Worm (Caenorhabditis elegans) whole organism, young adult: ENCODE results near the gene ZK154.1.

ENCODE experiments used
- B0019.2 ChIP-seq: fragments of 200-800 bp; sonication (Bioruptor generic); conservative IDR thresholded peaks from 2 replicates; pipeline ENCODE4 v1.3.6; 2022; ENCODE audit warnings: missing genetic modification reagents, missing genetic modification characterization, missing compliant biosample characterization
- B0035.1 ChIP-seq: sonication (generic microtip); optimal IDR thresholded peaks from 2 replicates; lab custom pipeline; 2016; ENCODE audit warnings: missing genetic modification characterization, mild to moderate bottlenecking, missing compliant biosample characterization, missing genotype, missing genetic modification reagents
- B0261.1 ChIP-seq: sonication (generic microtip); optimal IDR thresholded peaks from 2 replicates; lab custom pipeline; 2016; ENCODE audit warnings: mild to moderate bottlenecking, missing genetic modification characterization, moderate library complexity, missing compliant biosample characterization
- C06A6.2 ChIP-seq: fragments of 200-800 bp; sonication (Bioruptor generic); conservative IDR thresholded peaks from 2 replicates; pipeline ENCODE4 v1.3.6; 2022; ENCODE audit warnings: missing genetic modification characterization, missing compliant biosample characterization
- C17E4.6 ChIP-seq: fragments of 200-800 bp; sonication (Bioruptor generic); IDR thresholded peaks from 2 replicates; pipeline ENCODE4 v1.3.6; 2022; ENCODE audit warnings: missing genetic modification reagents, missing genetic modification characterization, missing compliant biosample characterization
- D2030.7 ChIP-seq: fragments of 200-800 bp; sonication (Bioruptor generic); IDR thresholded peaks from 2 replicates; pipeline ENCODE4 v1.3.6; 2022; ENCODE audit warnings: missing genetic modification reagents, missing genetic modification characterization, missing compliant biosample characterization
- F52B5.7 ChIP-seq: sonication (generic microtip); optimal IDR thresholded peaks from 2 replicates; lab custom pipeline; 2016; ENCODE audit warnings: mild to moderate bottlenecking, missing genetic modification characterization, missing compliant biosample characterization
- F57A8.1 ChIP-seq: fragments of 200-800 bp; sonication (Bioruptor generic); optimal IDR thresholded peaks from 2 replicates; lab custom pipeline; 2018; ENCODE audit warnings: mild to moderate bottlenecking, missing genetic modification characterization, moderate library complexity, missing compliant biosample characterization
- F57C9.4 ChIP-seq: sonication (generic microtip); optimal IDR thresholded peaks from 2 replicates; lab custom pipeline; 2017; ENCODE audit warnings: mild to moderate bottlenecking, missing genetic modification characterization, missing compliant biosample characterization
- K11D2.4 ChIP-seq: fragments of 200-800 bp; sonication (Bioruptor generic); IDR thresholded peaks from 2 replicates; pipeline ENCODE4 v1.3.6; 2022; ENCODE audit warnings: missing genetic modification reagents, missing genetic modification characterization, missing compliant biosample characterization
- K12H6.12 ChIP-seq: fragments of 200-800 bp; sonication (Bioruptor generic); optimal IDR thresholded peaks from 2 replicates; lab custom pipeline; 2018; ENCODE audit warnings: mild to moderate bottlenecking, missing genetic modification characterization, missing compliant biosample characterization
- Y95B8A.8 ChIP-seq: fragments of 200-800 bp; sonication (Bioruptor generic); IDR thresholded peaks from 2 replicates; pipeline ENCODE4 v1.3.6; 2022; ENCODE audit warnings: missing genetic modification reagents, missing genetic modification characterization, missing compliant biosample characterization
- ZK185.1 ChIP-seq: sonication (generic microtip); optimal IDR thresholded peaks from 2 replicates; lab custom pipeline; 2016; ENCODE audit warnings: mild to moderate bottlenecking, missing genetic modification characterization, missing compliant biosample characterization; ENCODE audit not compliant: poor library complexity, severe bottlenecking
- aptf-2 ChIP-seq: fragments of 200-800 bp; sonication (Bioruptor generic); conservative IDR thresholded peaks from 2 replicates; pipeline ENCODE4 v1.3.6; 2022; ENCODE audit warnings: missing genetic modification reagents, missing genetic modification characterization, missing compliant biosample characterization
- attf-5 ChIP-seq: fragments of 200-800 bp; sonication (Bioruptor generic); optimal IDR thresholded peaks from 2 replicates; lab custom pipeline; 2018; ENCODE audit warnings: mild to moderate bottlenecking, missing genetic modification characterization, missing compliant biosample characterization
- bed-1 ChIP-seq: fragments of 200-800 bp; sonication (Bioruptor generic); IDR thresholded peaks from 2 replicates; pipeline ENCODE4 v1.3.6; 2022; ENCODE audit warnings: missing genetic modification reagents, missing genetic modification characterization, missing compliant biosample characterization
- ccch-3 ChIP-seq: fragments of 200-800 bp; sonication (Bioruptor generic); optimal IDR thresholded peaks from 2 replicates; lab custom pipeline; 2018; ENCODE audit warnings: mild to moderate bottlenecking, missing genetic modification characterization, missing compliant biosample characterization
- dox-1 ChIP-seq: fragments of 200-800 bp; sonication (Bioruptor generic); IDR thresholded peaks from 2 replicates; pipeline ENCODE4 v1.3.6; 2022; ENCODE audit warnings: missing genetic modification reagents, missing genetic modification characterization, missing compliant biosample characterization
- ekl-4 ChIP-seq: fragments of 200-800 bp; sonication (Bioruptor generic); IDR thresholded peaks from 2 replicates; pipeline ENCODE4 v1.3.6; 2022; ENCODE audit warnings: missing genetic modification reagents, missing genetic modification characterization, missing compliant biosample characterization
- ets-4 ChIP-seq: fragments of 200-800 bp; sonication (Bioruptor generic); optimal IDR thresholded peaks from 2 replicates; lab custom pipeline; 2018; ENCODE audit warnings: mild to moderate bottlenecking, missing genetic modification characterization, missing compliant biosample characterization
- hmg-1.2 ChIP-seq: fragments of 200-800 bp; sonication (Bioruptor generic); IDR thresholded peaks from 2 replicates; pipeline ENCODE4 v1.3.6; 2022; ENCODE audit warnings: missing genetic modification reagents, missing genetic modification characterization, missing compliant biosample characterization
- lin-26 ChIP-seq: fragments of 200-800 bp; sonication (Bioruptor generic); IDR thresholded peaks from 2 replicates; pipeline ENCODE4 v1.3.6; 2022; ENCODE audit warnings: missing genetic modification reagents, missing genetic modification characterization, missing compliant biosample characterization
- madf-3 ChIP-seq: fragments of 200-800 bp; sonication (Bioruptor generic); IDR thresholded peaks from 2 replicates; pipeline ENCODE4 v1.3.6; 2022; ENCODE audit warnings: missing genetic modification reagents, missing genetic modification characterization, missing compliant biosample characterization
- mes-4 ChIP-seq: sonication (generic microtip); optimal IDR thresholded peaks from 2 replicates; lab custom pipeline; 2016; ENCODE audit warnings: missing genotype, missing genetic modification characterization, missing compliant biosample characterization
- nfya-1 ChIP-seq: sonication (generic microtip); optimal IDR thresholded peaks from 2 replicates; lab custom pipeline; 2017; ENCODE audit warnings: antibody characterized with exemption, missing compliant biosample characterization, missing genetic modification characterization, borderline replicate concordance; ENCODE audit not compliant: insufficient read depth
- nfya-2 ChIP-seq: fragments of 200-800 bp; sonication (Bioruptor generic); IDR thresholded peaks from 2 replicates; pipeline ENCODE4 v1.3.6; 2022; ENCODE audit warnings: missing genetic modification reagents, missing genetic modification characterization, missing compliant biosample characterization
- nhr-120 ChIP-seq: fragments of 200-800 bp; sonication (Bioruptor generic); IDR thresholded peaks from 2 replicates; pipeline ENCODE4 v1.3.6; 2022; ENCODE audit warnings: missing genetic modification characterization, missing compliant biosample characterization
- nhr-27 ChIP-seq: fragments of 200-800 bp; sonication (Bioruptor generic); optimal IDR thresholded peaks from 2 replicates; lab custom pipeline; 2018; ENCODE audit warnings: mild to moderate bottlenecking, missing genetic modification characterization, moderate library complexity, missing compliant biosample characterization
- nhr-80 ChIP-seq: sonication (generic microtip); optimal IDR thresholded peaks from 2 replicates; lab custom pipeline; 2016; ENCODE audit warnings: missing genetic modification characterization, missing compliant biosample characterization
- nhr-90 ChIP-seq: sonication (generic microtip); optimal IDR thresholded peaks from 2 replicates; lab custom pipeline; 2016; ENCODE audit warnings: missing genotype, mild to moderate bottlenecking, missing genetic modification characterization, missing compliant biosample characterization
- pbrm-1 ChIP-seq: fragments of 200-800 bp; sonication (Bioruptor generic); IDR thresholded peaks from 2 replicates; pipeline ENCODE4 v1.3.6; 2022; ENCODE audit warnings: missing genetic modification reagents, missing genetic modification characterization, missing compliant biosample characterization
- repo-1 ChIP-seq: sonication (generic microtip); optimal IDR thresholded peaks from 2 replicates; lab custom pipeline; 2017; ENCODE audit warnings: mild to moderate bottlenecking, missing genetic modification characterization, missing compliant biosample characterization
- rpc-1 ChIP-seq, 2 experiments: fragments of 150-350 bp in 1 of 2; sonication (generic microtip) in 1 of 2; optimal IDR thresholded peaks; 2 replicates each; lab custom pipeline; 2014 to 2018; ENCODE audit warnings: missing biosample characterization in 1 of 2, missing genetic modification characterization in 1 of 2, missing genetic modification reagents in 1 of 2, missing genotype in 1 of 2
- snpc-4 ChIP-seq, 5 experiments: fragments of 150-350 bp in 1 of 5; sonication (generic microtip) in 4 of 5; optimal IDR thresholded peaks; 2 replicates each; lab custom pipeline; 2014 to 2018; ENCODE audit warnings: missing genetic modification characterization in 5 of 5, missing biosample characterization in 3 of 5, antibody characterized with exemption in 2 of 5, mild to moderate bottlenecking in 2 of 5, missing compliant biosample characterization in 2 of 5, missing genotype in 2 of 5, moderate library complexity in 2 of 5, missing genetic modification reagents in 1 of 5
- sptf-2 ChIP-seq: fragments of 200-800 bp; sonication (Bioruptor generic); optimal IDR thresholded peaks from 2 replicates; lab custom pipeline; 2018; ENCODE audit warnings: mild to moderate bottlenecking, missing genetic modification characterization, missing compliant biosample characterization
- tbp1 ChIP-seq: fragments of 200-800 bp; sonication (Bioruptor generic); optimal IDR thresholded peaks from 2 replicates; lab custom pipeline; 2018; ENCODE audit warnings: mild to moderate bottlenecking, missing genetic modification characterization, missing compliant biosample characterization
- unc-130 ChIP-seq: sonication (generic microtip); optimal IDR thresholded peaks from 2 replicates; lab custom pipeline; 2016; ENCODE audit warnings: missing genetic modification reagents, missing genetic modification characterization, missing compliant biosample characterization
- zfh-2 ChIP-seq: fragments of 200-800 bp; sonication (Bioruptor generic); conservative IDR thresholded peaks from 2 replicates; pipeline ENCODE4 v1.3.6; 2022; ENCODE audit warnings: missing genetic modification reagents, missing genetic modification characterization, missing compliant biosample characterization
- ztf-26 ChIP-seq: sonication (generic microtip); optimal IDR thresholded peaks from 2 replicates; lab custom pipeline; 2017; ENCODE audit warnings: missing genetic modification characterization, missing compliant biosample characterization

The ZK154.1 gene

DNA sequence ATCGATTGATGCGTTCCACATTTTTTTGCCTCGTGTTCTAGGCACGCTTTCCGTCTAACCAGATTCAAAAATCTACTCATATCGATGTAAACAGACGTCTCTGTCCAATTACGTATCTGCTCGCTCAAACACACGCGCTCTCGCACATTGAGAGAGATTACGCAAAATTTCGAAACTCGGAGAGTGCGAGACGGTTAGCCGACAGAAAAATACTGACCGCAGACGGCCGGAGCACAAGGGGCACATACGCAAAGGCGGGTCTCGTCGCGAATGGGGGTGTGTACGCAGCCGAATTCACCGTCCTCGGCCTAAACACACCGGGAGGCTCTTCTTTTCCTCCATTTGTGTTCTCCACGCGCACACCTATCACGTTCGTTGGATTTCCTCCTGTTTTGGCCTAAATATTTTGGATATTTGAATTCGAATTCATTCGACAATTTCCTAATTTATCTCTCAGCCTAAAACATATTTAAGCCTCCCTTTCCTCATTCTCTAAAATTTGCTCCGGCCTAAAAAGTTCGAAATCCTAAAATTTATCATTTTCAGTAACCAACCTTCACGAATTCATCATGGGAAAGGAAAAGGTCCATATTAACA, 43.8 kb downstream of the ZK154.1 start, which contains the start of gene eef-1A.2 (continued):
- TF ChIP-seq nhr-120 (GFP tag; lab: Robert Waterston, UW) (no peak), tbp1 (GFP tag; lab: Kevin White, UChicago) (peak; percentile 66), ccch-3 (GFP tag; lab: Kevin White, UChicago) (no peak), rpc-1 (optimal IDR thresholded peaks at IDR 0.05; lab: Kevin White, UChicago) (no peak), rpc-1 (tag; optimal IDR thresholded peaks at IDR 0.05; lab: Kevin White, UChicago) (no peak), ztf-26 (tag; lab: Kevin White, UChicago) (peak; percentile 92), Y95B8A.8 (no peak), dox-1 (GFP tag; lab: Robert Waterston, UW) (peak; percentile 93), ets-4 (GFP tag; lab: Kevin White, UChicago) (peak; percentile 46), F57C9.4 (no peak), C17E4.6 (GFP tag; lab: Robert Waterston, UW) (no peak), repo-1 (tag; lab: Kevin White, UChicago) (peak; percentile 80)

DNA sequence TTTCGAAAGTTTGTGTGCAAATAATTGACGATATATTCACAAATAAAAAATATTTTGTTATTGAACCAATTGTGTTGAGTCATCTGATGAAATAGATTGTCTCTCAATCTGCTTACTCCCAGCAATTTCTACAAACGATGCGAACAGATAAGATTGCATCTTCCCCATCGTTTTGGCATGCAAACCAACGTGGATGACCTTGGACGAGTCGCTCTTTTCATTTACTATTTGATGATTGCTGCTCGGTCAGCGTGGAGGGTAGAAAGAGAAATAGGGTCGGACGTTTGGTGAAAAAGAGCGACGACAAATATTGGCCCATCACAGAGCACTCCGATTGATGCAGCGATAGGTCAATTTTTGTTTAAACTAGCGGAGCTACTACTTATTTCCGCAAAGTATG, 46.3 kb downstream of the ZK154.1 start:
- TF ChIP-seq ZK185.1 (tag; lab: Kevin White, UChicago) (peak; percentile 7), sptf-2 (GFP tag; lab: Kevin White, UChicago) (no peak), F57C9.4 (no peak), K11D2.4 (no peak), unc-130 (no peak), B0019.2 (no peak), madf-3 (GFP tag; lab: Robert Waterston, UW) (no peak), B0261.1 (tag; lab: Kevin White, UChicago) (no peak), F52B5.7 (tag; lab: Kevin White, UChicago) (no peak), pbrm-1 (GFP tag; lab: Robert Waterston, UW) (no peak), zfh-2 (GFP tag; lab: Robert Waterston, UW) (no peak), lin-26 (GFP tag; lab: Robert Waterston, UW) (no peak), hmg-1.2 (GFP tag; lab: Robert Waterston, UW) (peak; percentile 5; the same call in 1 of the 2 replicates), dox-1 (GFP tag; lab: Robert Waterston, UW) (no peak), nfya-1 (tag; lab: Kevin White, UChicago) (no peak), ekl-4 (GFP tag; lab: Robert Waterston, UW) (no peak), F57A8.1 (GFP tag; lab: Kevin White, UChicago) (no peak), C06A6.2 (0 out of 2 replicates have a peak, but pooled peaks have one; percentile 20), nhr-27 (tag; lab: Kevin White, UChicago) (no peak), aptf-2 (GFP tag; lab: Robert Waterston, UW) (no peak), mes-4 (no peak), bed-1 (GFP tag; lab: Robert Waterston, UW) (no peak), attf-5 (GFP tag; lab: Kevin White, UChicago) (peak; percentile 20), K12H6.12 (tag; lab: Kevin White, UChicago) (no peak), nhr-80 (peak; percentile 42), tbp1 (GFP tag; lab: Kevin White, UChicago) (no peak), snpc-4 (GFP tag; optimal IDR thresholded peaks at IDR 0.05; lab: Kevin White, UChicago) (no peak), snpc-4 (tag; optimal IDR thresholded peaks at IDR 0.05; lab: Kevin White, UChicago) (no peak), ets-4 (GFP tag; lab: Kevin White, UChicago) (no peak), B0035.1 (no peak), nfya-2 (GFP tag; lab: Robert Waterston, UW) (no peak), nhr-90 (tag; lab: Kevin White, UChicago) (no peak), D2030.7 (GFP tag; lab: Robert Waterston, UW) (no peak)
